Fruit fly (Drosophila melanogaster): ENCODE measurements around the gene Tspo.

Tspo gene

DNA sequence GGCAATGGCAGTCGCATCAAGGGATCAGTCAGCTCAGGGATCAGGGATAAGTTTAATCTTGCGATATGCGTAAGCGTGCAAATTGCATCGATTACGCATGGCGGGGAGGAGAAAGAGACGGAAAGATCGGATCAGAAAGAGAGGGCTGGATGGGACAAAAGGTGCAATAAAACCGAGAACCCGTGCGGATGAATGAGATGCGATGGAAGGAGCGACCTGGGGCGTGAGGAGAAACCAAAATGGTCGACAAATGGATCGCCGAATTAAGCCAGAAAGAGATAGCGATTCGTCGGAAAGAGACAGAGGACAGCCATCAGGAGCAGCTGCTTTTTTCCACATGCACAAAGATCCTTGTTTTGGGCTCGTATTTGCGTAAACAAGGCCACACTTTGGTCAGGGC, 38.4 kb downstream of the Tspo start:
- TF ChIP-seq zfh1 (GFP tag; IDR thresholded peaks at IDR 0.05) (0 out of 3 replicates have a peak, but pooled peaks have one; percentile 20), CG13894 (tag; optimal IDR thresholded peaks at IDR 0.05) (no peak), CG14710 (tag; optimal IDR thresholded peaks at IDR 0.05) (no peak), danr (GFP tag; IDR thresholded peaks at IDR 0.05) (no peak), Awh (GFP tag; IDR thresholded peaks at IDR 0.05) (no peak), Lpt (GFP tag; optimal IDR thresholded peaks at IDR 0.05) (no peak), phol (tag; optimal IDR thresholded peaks at IDR 0.05) (no peak), CG17802 (tag; optimal IDR thresholded peaks at IDR 0.05) (no peak), toy (GFP tag; IDR thresholded peaks at IDR 0.05) (no peak), CG1647 (GFP tag; optimal IDR thresholded peaks at IDR 0.05) (no peak), B-H1 (GFP tag; IDR thresholded peaks at IDR 0.05) (no peak), CG17612 (GFP tag; IDR thresholded peaks at IDR 0.05) (no peak), gsb (GFP tag; IDR thresholded peaks at IDR 0.05) (no peak), H2.0 (GFP tag; IDR thresholded peaks at IDR 0.05) (no peak), CG34376 (GFP tag; optimal IDR thresholded peaks at IDR 0.05) (no peak), ac (GFP tag; optimal IDR thresholded peaks at IDR 0.05) (peak; percentile 11), gsb-n (tag; optimal IDR thresholded peaks at IDR 0.05) (peak; percentile 22), Nf-YB (GFP tag; optimal IDR thresholded peaks at IDR 0.05) (peak; percentile 59), CG15479 (GFP tag; optimal IDR thresholded peaks at IDR 0.05) (peak; percentile 47), nmo (GFP tag; optimal IDR thresholded peaks at IDR 0.05) (no peak), cad (GFP tag; optimal IDR thresholded peaks at IDR 0.05) (peak; percentile 69), pzg (GFP tag; optimal IDR thresholded peaks at IDR 0.05) (no peak), Max (GFP tag; optimal IDR thresholded peaks at IDR 0.05) (no peak), bigmax (GFP tag; optimal IDR thresholded peaks at IDR 0.05) (no peak), psq (GFP tag; optimal IDR thresholded peaks at IDR 0.05) (no peak), HLH54F (GFP tag; optimal IDR thresholded peaks at IDR 0.05) (no peak), Ets65A (GFP tag) (peak; percentile 81), Tbp (GFP tag; optimal IDR thresholded peaks at IDR 0.05) (no peak), CG12071 (GFP tag; optimal IDR thresholded peaks at IDR 0.05) (no peak), CG4328 (GFP tag; optimal IDR thresholded peaks at IDR 0.05) (no peak), Atf3 (GFP tag; optimal IDR thresholded peaks at IDR 0.05) (no peak), CG1832 (GFP tag; optimal IDR thresholded peaks at IDR 0.05) (peak; percentile 38), CG9215 (GFP tag; IDR thresholded peaks at IDR 0.05) (no peak), ap (GFP tag; IDR thresholded peaks at IDR 0.05) (no peak), corto (GFP tag; optimal IDR thresholded peaks at IDR 0.05) (no peak), mirr (GFP tag; optimal IDR thresholded peaks at IDR 0.05) (no peak), CG10267 (tag; optimal IDR thresholded peaks at IDR 0.05) (no peak), mam (GFP tag; optimal IDR thresholded peaks at IDR 0.05) (no peak), Opbp (GFP tag; IDR thresholded peaks at IDR 0.05; ENCODE audit: partially characterized antibody) (no peak), dmrt11E (tag; optimal IDR thresholded peaks at IDR 0.05) (no peak), MBD-R2 (GFP tag; IDR thresholded peaks at IDR 0.05) (no peak), D (optimal IDR thresholded peaks at IDR 0.05) (peak; percentile 63), D (GFP tag; optimal IDR thresholded peaks at IDR 0.05) (no peak), ERR (GFP tag; optimal IDR thresholded peaks at IDR 0.05) (no peak)

DNA sequence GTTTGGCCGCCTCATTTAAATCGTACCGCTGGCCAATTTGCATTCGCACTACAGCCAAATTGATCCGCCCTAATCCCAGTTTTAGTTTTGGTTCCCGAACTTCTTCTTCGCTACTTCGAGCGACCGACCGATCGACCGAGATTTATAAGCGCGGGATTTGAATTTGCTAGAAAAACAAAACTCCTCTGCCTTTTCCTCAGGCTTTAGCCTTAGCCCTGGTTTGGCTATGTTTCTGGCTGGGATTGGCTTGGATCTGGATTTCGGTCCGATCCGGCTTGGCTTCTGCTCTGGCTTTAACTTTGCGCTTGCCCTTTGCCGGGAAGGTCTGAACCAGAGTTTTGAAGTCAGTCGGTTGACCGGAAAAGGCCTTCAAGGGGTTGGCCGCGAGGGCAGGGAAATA, 42.4 kb downstream of the Tspo start:
- TF ChIP-seq ato (GFP tag; IDR thresholded peaks at IDR 0.05; ENCODE audit: partially characterized antibody) (no peak), lola (GFP tag; optimal IDR thresholded peaks at IDR 0.05) (no peak), tll (GFP tag; optimal IDR thresholded peaks at IDR 0.05) (peak in 1 of 2 experiments; percentile 94), corto (GFP tag; optimal IDR thresholded peaks at IDR 0.05) (no peak)
